Fruit fly (Drosophila melanogaster) whole organism, wandering third instar larva: ENCODE results near the gene fax.
A peak's percentile ranks its signal among the peaks of the same experiment; 100 is the strongest.

Source experiments
- CG9705 ChIP-seq: fragments of 200-800 bp; sonication (Bioruptor generic); optimal IDR thresholded peaks from 2 replicates; lab custom pipeline; 2018; ENCODE audit warnings: missing biosample characterization, mild to moderate bottlenecking, missing genetic modification characterization
- CrebA ChIP-seq: fragments of 200-800 bp; sonication (Bioruptor generic); optimal IDR thresholded peaks from 2 replicates; lab custom pipeline; 2016; ENCODE audit warnings: missing biosample characterization, mild to moderate bottlenecking, missing genetic modification characterization, borderline replicate concordance
- Dfd ChIP-seq: fragments of >200 bp; optimal IDR thresholded peaks from 2 replicates; lab custom pipeline; 2017; ENCODE audit warnings: missing biosample characterization, missing genetic modification characterization
- Dif ChIP-seq: fragments of 200-275, 200-300 bp; sonication (Bioruptor generic); optimal IDR thresholded peaks from 2 replicates; lab custom pipeline; 2018; ENCODE audit warnings: missing biosample characterization, missing genetic modification characterization; ENCODE audit not compliant: partially characterized antibody
- GATAd ChIP-seq: sonication (Bioruptor generic); optimal IDR thresholded peaks from 2 replicates; lab custom pipeline; 2016; ENCODE audit warnings: missing biosample characterization, missing genetic modification characterization
- HLH106 ChIP-seq: fragments of 200-800 bp; optimal IDR thresholded peaks from 3 replicates; lab custom pipeline; 2019; ENCODE audit warnings: missing biosample characterization, mild to moderate bottlenecking, missing genetic modification characterization, moderate library complexity
- Hnf4 ChIP-seq: fragments of 200-800 bp; sonication (Bioruptor generic); optimal IDR thresholded peaks from 2 replicates; lab custom pipeline; 2016; ENCODE audit warnings: missing biosample characterization, mild to moderate bottlenecking, missing genetic modification characterization
- Hr78 ChIP-seq: fragments of >200 bp; optimal IDR thresholded peaks from 2 replicates; lab custom pipeline; 2017; ENCODE audit warnings: missing biosample characterization, missing genetic modification characterization
- Hr83 ChIP-seq: fragments of 200-300 bp; sonication (Bioruptor generic); optimal IDR thresholded peaks from 2 replicates; lab custom pipeline; 2016; ENCODE audit warnings: missing biosample characterization, mild to moderate bottlenecking, missing genetic modification characterization, moderate library complexity; ENCODE audit not compliant: poor library complexity, severe bottlenecking
- Mio ChIP-seq: sonication (Bioruptor generic); optimal IDR thresholded peaks from 2 replicates; lab custom pipeline; 2016; ENCODE audit warnings: missing biosample characterization, missing genetic modification characterization
- N ChIP-seq: fragments of >200 bp; optimal IDR thresholded peaks from 2 replicates; lab custom pipeline; 2018; ENCODE audit warnings: missing biosample characterization, missing external identifiers, missing genetic modification characterization
- OdsH ChIP-seq: fragments of 200-800 bp; sonication (Bioruptor generic); optimal IDR thresholded peaks from 2 replicates; lab custom pipeline; 2016; ENCODE audit warnings: missing biosample characterization, mild to moderate bottlenecking, missing genetic modification characterization
- Rel ChIP-seq, 2 experiments: fragments of 200-800 bp; sonication (Bioruptor generic) in 1 of 2; optimal IDR thresholded peaks; 2 replicates in 1 of 2; 3 replicates in 1 of 2; lab custom pipeline; 2016 to 2019; ENCODE audit warnings: mild to moderate bottlenecking in 2 of 2, missing biosample characterization in 2 of 2, missing genetic modification characterization in 2 of 2, moderate library complexity in 1 of 2
- Sp1 ChIP-seq: fragments of 200-800 bp; sonication (Bioruptor generic); optimal IDR thresholded peaks from 3 replicates; lab custom pipeline; 2019; ENCODE audit warnings: missing biosample characterization, mild to moderate bottlenecking, missing genetic modification characterization, moderate library complexity
- Vsx2 ChIP-seq: fragments of 200-300, 225-300 bp; sonication (Bioruptor generic); optimal IDR thresholded peaks from 2 replicates; lab custom pipeline; 2018; ENCODE audit warnings: missing biosample characterization, missing genetic modification characterization; ENCODE audit not compliant: partially characterized antibody
- br ChIP-seq: fragments of 200-800 bp; sonication (Bioruptor generic); optimal IDR thresholded peaks from 2 replicates; lab custom pipeline; 2016; ENCODE audit warnings: missing biosample characterization, missing genetic modification characterization
- brk ChIP-seq: fragments of 200-800 bp; sonication (Bioruptor generic); optimal IDR thresholded peaks from 2 replicates; lab custom pipeline; 2016; ENCODE audit warnings: missing biosample characterization, mild to moderate bottlenecking, missing genetic modification characterization
- dl ChIP-seq, 2 experiments: fragments of 175-275, 200-275 bp in 1 of 2; fragments of 200-275 bp in 1 of 2; sonication (Bioruptor generic); optimal IDR thresholded peaks; lab custom pipeline; 2018; ENCODE audit warnings: mild to moderate bottlenecking in 2 of 2, missing biosample characterization in 2 of 2, missing genetic modification characterization in 2 of 2, moderate library complexity in 2 of 2; ENCODE audit not compliant: partially characterized antibody in 2 of 2, insufficient read depth in 1 of 2
- dmrt93B ChIP-seq: fragments of 200-800 bp; sonication (Bioruptor generic); optimal IDR thresholded peaks from 2 replicates; lab custom pipeline; 2018; ENCODE audit warnings: missing biosample characterization, mild to moderate bottlenecking, missing genetic modification characterization
- dsf ChIP-seq: sonication (Bioruptor generic); optimal IDR thresholded peaks from 2 replicates; lab custom pipeline; 2016; ENCODE audit warnings: missing biosample characterization, missing genetic modification characterization, borderline replicate concordance
- ey ChIP-seq: fragments of 200-800 bp; sonication (Bioruptor generic); optimal IDR thresholded peaks from 2 replicates; lab custom pipeline; 2016; ENCODE audit warnings: missing biosample characterization, missing genetic modification characterization
- foxo ChIP-seq, 2 experiments: fragments of 200-800 bp; sonication (Bioruptor generic); optimal IDR thresholded peaks; 2 replicates in 1 of 2; 3 replicates in 1 of 2; lab custom pipeline; 2016 to 2017; ENCODE audit warnings: missing biosample characterization in 2 of 2, missing genetic modification characterization in 2 of 2
- fru ChIP-seq: fragments of 200-800 bp; sonication (Bioruptor generic); optimal IDR thresholded peaks from 3 replicates; lab custom pipeline; 2016; ENCODE audit warnings: missing biosample characterization, mild to moderate bottlenecking, missing genetic modification characterization
- h ChIP-seq: fragments of 200-800 bp; sonication (Bioruptor generic); optimal IDR thresholded peaks from 3 replicates; lab custom pipeline; 2016; ENCODE audit warnings: missing biosample characterization, mild to moderate bottlenecking, missing genetic modification characterization
- jim ChIP-seq: fragments of 175-275, 200-325 bp; sonication (Bioruptor generic); optimal IDR thresholded peaks from 2 replicates; lab custom pipeline; 2016; ENCODE audit warnings: missing biosample characterization, mild to moderate bottlenecking, missing genetic modification characterization
- psq ChIP-seq: fragments of 200-800 bp; sonication (Bioruptor generic); optimal IDR thresholded peaks from 3 replicates; lab custom pipeline; 2017; ENCODE audit warnings: missing biosample characterization, mild to moderate bottlenecking, missing genetic modification characterization, moderate library complexity
- rgr ChIP-seq: fragments of 200-800 bp; sonication (Bioruptor generic); optimal IDR thresholded peaks from 3 replicates; lab custom pipeline; 2016; ENCODE audit warnings: missing biosample characterization, mild to moderate bottlenecking, missing genetic modification characterization
- sage ChIP-seq: fragments of 200-800 bp; sonication (Bioruptor generic); optimal IDR thresholded peaks from 2 replicates; lab custom pipeline; 2016; ENCODE audit warnings: missing biosample characterization, mild to moderate bottlenecking, missing genetic modification characterization
- tai ChIP-seq: sonication (Bioruptor generic); optimal IDR thresholded peaks from 2 replicates; lab custom pipeline; 2016; ENCODE audit warnings: missing biosample characterization, missing genetic modification characterization
- usp ChIP-seq: fragments of >200 bp; optimal IDR thresholded peaks from 2 replicates; lab custom pipeline; 2017; ENCODE audit warnings: missing biosample characterization, missing genetic modification characterization
- woc ChIP-seq: sonication (Bioruptor generic); optimal IDR thresholded peaks from 2 replicates; lab custom pipeline; 2016; ENCODE audit warnings: missing biosample characterization, mild to moderate bottlenecking, missing genetic modification characterization

fax gene

dm6 chr3L:16362119-16362653 is 49.4 kb downstream of the fax start, which contains the start of gene Cpr72Ea:
TSS of gene Cpr72Ea (plus strand) at chr3L:16362603.
- no peak for TF ChIP-seq rgr (GFP tag; lab: Kevin White, UChicago)
- TF ChIP-seq usp (GFP tag; lab: Kevin White, UChicago) = no peak
- TF ChIP-seq GATAd (GFP tag; lab: Kevin White, UChicago) = no peak
- TF ChIP-seq jim (GFP tag; lab: Kevin White, UChicago) = no peak
- no peak for TF ChIP-seq CrebA (GFP tag; lab: Kevin White, UChicago)
- no peak for TF ChIP-seq Dfd (GFP tag; lab: Kevin White, UChicago)
- no peak for TF ChIP-seq woc (GFP tag; lab: Kevin White, UChicago)
- no peak for TF ChIP-seq sage (GFP tag; lab: Kevin White, UChicago)
- no peak for TF ChIP-seq Dif (GFP tag; lab: Kevin White, UChicago)
- TF ChIP-seq ey (GFP tag; lab: Kevin White, UChicago) = no peak
- TF ChIP-seq Vsx2 (GFP tag; lab: Kevin White, UChicago) = no peak
- TF ChIP-seq Hr78 (GFP tag; lab: Kevin White, UChicago) = no peak
- TF ChIP-seq dl (GFP tag; optimal IDR thresholded peaks at IDR 0.05; lab: Kevin White, UChicago; ENCODE audit: insufficient read depth in 1 of 2, partially characterized antibody in 2 of 2) = no peak
- no peak for TF ChIP-seq psq
- no peak for TF ChIP-seq h (GFP tag; lab: Kevin White, UChicago)
- TF ChIP-seq Mio (GFP tag; lab: Kevin White, UChicago) = no peak
- no peak for TF ChIP-seq brk
- TF ChIP-seq OdsH (GFP tag; lab: Kevin White, UChicago) = no peak
- no peak for TF ChIP-seq CG9705 (GFP tag; lab: Kevin White, UChicago)

- TF ChIP-seq Hnf4 (GFP tag; lab: Kevin White, UChicago) (no peak), rgr (GFP tag; lab: Kevin White, UChicago) (peak; percentile 56), tai (GFP tag; lab: Kevin White, UChicago) (no peak), psq (peak; percentile 53), ey (GFP tag; lab: Kevin White, UChicago) (peak; percentile 57), Sp1 (peak; percentile 78), dmrt93B (GFP tag; lab: Kevin White, UChicago) (peak; percentile 25), Rel (GFP tag; optimal IDR thresholded peaks at IDR 0.05; lab: Kevin White, UChicago) (no peak), Rel (tag; optimal IDR thresholded peaks at IDR 0.05; lab: Kevin White, UChicago) (no peak), foxo (GFP tag; optimal IDR thresholded peaks at IDR 0.05; lab: Kevin White, UChicago) (peak in 1 of 2 experiments; percentile 61), N (no peak), dl (GFP tag; optimal IDR thresholded peaks at IDR 0.05; lab: Kevin White, UChicago; ENCODE audit: insufficient read depth in 1 of 2, partially characterized antibody in 2 of 2) (no peak), Hr83 (no peak), HLH106 (tag; lab: Kevin White, UChicago) (peak; percentile 74), Dif (GFP tag; lab: Kevin White, UChicago) (no peak), CrebA (GFP tag; lab: Kevin White, UChicago) (no peak), OdsH (GFP tag; lab: Kevin White, UChicago) (peak; percentile 59), CG9705 (GFP tag; lab: Kevin White, UChicago) (peak; percentile 15), fru (GFP tag; lab: Kevin White, UChicago) (peak; percentile 73), dsf (GFP tag; lab: Kevin White, UChicago) (no peak), h (GFP tag; lab: Kevin White, UChicago) (peak; percentile 69), woc (GFP tag; lab: Kevin White, UChicago) (peak; percentile 35), Vsx2 (GFP tag; lab: Kevin White, UChicago) (no peak), br (GFP tag; lab: Kevin White, UChicago) (peak; percentile 51), sage (GFP tag; lab: Kevin White, UChicago) (no peak), brk (no peak)
Observed at dm6 chr3L:16361200-16361815, 50.3 kb downstream of the fax start.

- TF ChIP-seq brk = peak; percentile 1
- peak; percentile 16 for TF ChIP-seq rgr (GFP tag; lab: Kevin White, UChicago)
- TF ChIP-seq sage (GFP tag; lab: Kevin White, UChicago) = no peak
- peak; percentile 1 for TF ChIP-seq Hr83
- TF ChIP-seq psq = no peak
- no peak for TF ChIP-seq ey (GFP tag; lab: Kevin White, UChicago)
- TF ChIP-seq, all 38 proteins: peak for 3
Observed at dm6 chr3L:16359795-16360194, 51.8 kb downstream of the fax start.
